Fruit fly (Drosophila melanogaster) whole organism: ENCODE data around the gene AMPKalpha.

Source experiments
- EcR ChIP-seq, 2 experiments: fragments of >200 bp; optimal IDR thresholded peaks; 2 replicates each; lab custom pipeline; 2017; ENCODE audit warnings: missing biosample characterization in 2 of 2, missing genetic modification characterization in 2 of 2, missing genetic modification reagents in 2 of 2
- pan ChIP-seq: fragments of >200 bp; optimal IDR thresholded peaks from 2 replicates; lab custom pipeline; 2017
- usp ChIP-seq: fragments of >200 bp; optimal IDR thresholded peaks from 2 replicates; lab custom pipeline; 2017; ENCODE audit warnings: missing biosample characterization, missing genetic modification characterization, mixed read lengths

DNA sequence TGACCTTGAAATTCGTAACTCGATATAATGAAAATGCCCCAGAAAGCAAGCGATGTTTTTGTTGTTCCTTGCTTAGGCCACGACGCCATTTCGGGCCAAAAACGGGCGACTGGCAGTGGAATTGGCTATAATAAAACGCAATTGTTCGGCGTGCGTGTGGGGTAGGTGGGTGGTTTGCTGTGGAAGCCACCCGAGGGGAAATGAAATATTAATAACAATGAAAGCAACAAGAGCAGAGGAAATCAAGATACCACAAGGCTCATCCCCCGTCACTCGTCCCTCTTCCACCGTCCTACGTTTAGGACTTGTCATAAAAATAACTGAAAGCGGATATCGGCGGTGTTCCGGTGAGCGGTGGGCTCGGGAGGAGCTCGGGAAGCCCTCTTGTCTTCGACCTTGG lies 30.4 kb downstream of the AMPKalpha start:
- no peak for TF ChIP-seq usp
- TF ChIP-seq pan (lab: Kevin White, UChicago) = no peak
- no peak for TF ChIP-seq EcR (GFP tag; optimal IDR thresholded peaks at IDR 0.05; lab: Kevin White, UChicago)
